Worm (Caenorhabditis elegans): Measurements from ENCODE around the gene drh-1.

Gene drh-1

DNA sequence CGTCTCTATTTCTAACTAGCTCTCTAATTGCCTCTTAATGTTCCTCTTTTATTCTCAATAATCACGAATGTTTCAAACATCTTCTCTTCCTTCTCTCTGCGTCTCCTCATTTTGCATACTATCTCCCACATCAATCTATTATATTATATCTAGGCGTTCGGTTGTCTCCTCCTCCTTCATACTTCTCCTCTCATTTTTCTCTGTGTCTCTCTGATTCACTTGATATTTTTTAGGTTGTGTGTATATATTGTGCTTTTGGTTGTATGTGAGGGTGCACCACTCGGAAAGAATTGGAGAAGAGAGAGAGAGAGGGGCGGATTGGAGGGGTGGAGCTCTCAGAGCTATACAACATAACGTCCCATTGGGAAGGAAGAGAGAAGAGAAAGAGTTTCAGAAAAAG lies 35.5 kb upstream of the drh-1 start (continued):
- no peak for TF ChIP-seq unc-130 (tag; optimal IDR thresholded peaks at IDR 0.05)
- TF ChIP-seq ama-1 (optimal IDR thresholded peaks at IDR 0.05), result no peak
- TF ChIP-seq ztf-4 (tag; optimal IDR thresholded peaks at IDR 0.05), result no peak
- TF ChIP-seq lin-14 (GFP tag; optimal IDR thresholded peaks at IDR 0.05), result peak; percentile 73
- no peak for TF ChIP-seq egl-13 (tag; optimal IDR thresholded peaks at IDR 0.05)

ce11 chrIV:6646905-6647304 lies 33.8 kb upstream of the drh-1 start:
- TF ChIP-seq dsc-1 (tag; optimal IDR thresholded peaks at IDR 0.05), result no peak
- TF ChIP-seq lsy-2 (tag; optimal IDR thresholded peaks at IDR 0.05), result no peak
- TF ChIP-seq blmp-1 (tag; optimal IDR thresholded peaks at IDR 0.05), result peak; percentile 3

- TF ChIP-seq mdl-1 (tag; optimal IDR thresholded peaks at IDR 0.05), result peak in 1 of 2 experiments; percentile 81
- TF ChIP-seq egl-13 (tag; optimal IDR thresholded peaks at IDR 0.05), result peak; percentile 44
- TF ChIP-seq ceh-88 (GFP tag; IDR thresholded peaks at IDR 0.05), result no peak
- no peak for TF ChIP-seq hlh-17 (GFP tag; optimal IDR thresholded peaks at IDR 0.05; ENCODE audit: borderline replicate concordance)
- TF ChIP-seq lin-14 (GFP tag; optimal IDR thresholded peaks at IDR 0.05), result peak; percentile 93
- TF ChIP-seq ceh-63 (GFP tag; optimal IDR thresholded peaks at IDR 0.05), result no peak
- no peak for TF ChIP-seq F16B12.6 (tag; optimal IDR thresholded peaks at IDR 0.05)
- TF ChIP-seq fkh-4 (tag; optimal IDR thresholded peaks at IDR 0.05; ENCODE audit: borderline replicate concordance), result no peak
- TF ChIP-seq pqm-1 (tag; optimal IDR thresholded peaks at IDR 0.05), result no peak
- 0 out of 2 replicates have a peak, but pooled peaks have one; percentile 28 for TF ChIP-seq mab-9 (GFP tag; IDR thresholded peaks at IDR 0.05)
- peak; percentile 57 for TF ChIP-seq rnt-1 (tag; optimal IDR thresholded peaks at IDR 0.05)
- TF ChIP-seq lin-13 (GFP tag; optimal IDR thresholded peaks at IDR 0.05), result peak; percentile 77
- peak; percentile 57 to 64 (median 63) for TF ChIP-seq dpl-1 (GFP tag; optimal IDR thresholded peaks at IDR 0.05)
- TF ChIP-seq egl-27 (tag; optimal IDR thresholded peaks at IDR 0.05), result no peak
- peak; percentile 68 for TF ChIP-seq fkh-8 (tag; optimal IDR thresholded peaks at IDR 0.05)
- peak; percentile 67 for TF ChIP-seq isw-1 (GFP tag; IDR thresholded peaks at IDR 0.05)
- no peak for TF ChIP-seq sup-37 (GFP tag; optimal IDR thresholded peaks at IDR 0.05)
- TF ChIP-seq irx-1 (tag; optimal IDR thresholded peaks at IDR 0.05), result peak; percentile 50
- peak; percentile 90 for TF ChIP-seq unc-86 (tag; optimal IDR thresholded peaks at IDR 0.05)
- TF ChIP-seq nhr-90 (tag; optimal IDR thresholded peaks at IDR 0.05; ENCODE audit: poor library complexity), result peak; percentile 39
- TF ChIP-seq nhr-76 (tag; optimal IDR thresholded peaks at IDR 0.05), result no peak
- peak; percentile 2 for TF ChIP-seq C04F5.9 (tag; optimal IDR thresholded peaks at IDR 0.05)
- TF ChIP-seq unc-98 (GFP tag; IDR thresholded peaks at IDR 0.05), result 0 out of 2 replicates have a peak, but pooled peaks have one; percentile 35
- peak; percentile 76 to 88 for TF ChIP-seq lsy-2 (tag; optimal IDR thresholded peaks at IDR 0.05)
- no peak for TF ChIP-seq lin-15B (tag; optimal IDR thresholded peaks at IDR 0.05)
- no peak for TF ChIP-seq pag-3 (tag; optimal IDR thresholded peaks at IDR 0.05; ENCODE audit: borderline replicate concordance, insufficient read depth)
- TF ChIP-seq pax-3 (tag; optimal IDR thresholded peaks at IDR 0.05), result peak; percentile 28
- peak; percentile 94 for TF ChIP-seq nhr-85 (tag)
- TF ChIP-seq ceh-82 (tag; optimal IDR thresholded peaks at IDR 0.05), result no peak
- TF ChIP-seq zag-1 (tag; optimal IDR thresholded peaks at IDR 0.05), result no peak
- TF ChIP-seq skn-1 (tag; optimal IDR thresholded peaks at IDR 0.05), result peak; percentile 52
- no peak for TF ChIP-seq nhr-77 (tag; optimal IDR thresholded peaks at IDR 0.05)
- no peak for TF ChIP-seq unc-130 (tag; optimal IDR thresholded peaks at IDR 0.05)
- no peak for TF ChIP-seq ceh-90 (tag; optimal IDR thresholded peaks at IDR 0.05)
- no peak for TF ChIP-seq efl-3 (GFP tag; optimal IDR thresholded peaks at IDR 0.05)
- no peak for TF ChIP-seq zip-4 (GFP tag; optimal IDR thresholded peaks at IDR 0.05)
- no peak for TF ChIP-seq elt-3 (tag; optimal IDR thresholded peaks at IDR 0.05)
- no peak for TF ChIP-seq Y116A8C.19 (tag; optimal IDR thresholded peaks at IDR 0.05; ENCODE audit: borderline replicate concordance)
- no peak for TF ChIP-seq nhr-12 (tag; optimal IDR thresholded peaks at IDR 0.05)
- peak; percentile 68 for TF ChIP-seq nhr-19 (GFP tag; conservative IDR thresholded peaks at IDR 0.05)
- no peak for TF ChIP-seq ces-1 (GFP tag; optimal IDR thresholded peaks at IDR 0.05)
- peak in 1 of 2 experiments; percentile 75 for TF ChIP-seq ztf-11 (tag; optimal IDR thresholded peaks at IDR 0.05)
Measured at ce11 chrIV:6645867-6646655, 32.9 kb upstream of the drh-1 start, which contains the start of gene hil-7. TSS of gene hil-7 (plus strand) at chrIV:6646312.
